Fruit fly (Drosophila melanogaster): ENCODE measurements around the gene Sarm.

Gene Sarm

dm6 chr3L:8063214-8064156 lies at the start of gene Sarm:
Gene Sarm, plus strand, starts transcription at chr3L:8063874.
- TF ChIP-seq Myc (optimal IDR thresholded peaks at IDR 0.05) (no peak), psq (optimal IDR thresholded peaks at IDR 0.05) (no peak), ttk (optimal IDR thresholded peaks at IDR 0.05) (no peak), Sin3A (optimal IDR thresholded peaks at IDR 0.05) (no peak), insv (optimal IDR thresholded peaks at IDR 0.05) (no peak), h (optimal IDR thresholded peaks at IDR 0.05) (no peak)

dm6 chr3L:8018665-8019070 lies 45.0 kb upstream of the Sarm start:
- TF ChIP-seq insv (optimal IDR thresholded peaks at IDR 0.05) (no peak), Myc (optimal IDR thresholded peaks at IDR 0.05) (no peak), ttk (optimal IDR thresholded peaks at IDR 0.05) (no peak), psq (optimal IDR thresholded peaks at IDR 0.05) (no peak), Sin3A (optimal IDR thresholded peaks at IDR 0.05) (no peak)

- TF ChIP-seq Myc (optimal IDR thresholded peaks at IDR 0.05) (no peak), Sin3A (optimal IDR thresholded peaks at IDR 0.05) (no peak), h (optimal IDR thresholded peaks at IDR 0.05) (no peak), psq (optimal IDR thresholded peaks at IDR 0.05) (no peak), ttk (optimal IDR thresholded peaks at IDR 0.05) (no peak), insv (optimal IDR thresholded peaks at IDR 0.05) (no peak)
Measured at dm6 chr3L:8024278-8025140, 39.2 kb upstream of the Sarm start.

- TF ChIP-seq psq (optimal IDR thresholded peaks at IDR 0.05) (no peak), Myc (optimal IDR thresholded peaks at IDR 0.05) (no peak), h (optimal IDR thresholded peaks at IDR 0.05) (no peak), insv (optimal IDR thresholded peaks at IDR 0.05) (no peak), Sin3A (optimal IDR thresholded peaks at IDR 0.05) (no peak), ttk (optimal IDR thresholded peaks at IDR 0.05) (no peak)
Measured at dm6 chr3L:8027212-8027611, 36.5 kb upstream of the Sarm start.

- no peak for TF ChIP-seq Sin3A (optimal IDR thresholded peaks at IDR 0.05)
- TF ChIP-seq ttk (optimal IDR thresholded peaks at IDR 0.05): no peak
- no peak for TF ChIP-seq h (optimal IDR thresholded peaks at IDR 0.05)
- no peak for TF ChIP-seq Myc (optimal IDR thresholded peaks at IDR 0.05)
Measured at dm6 chr3L:8027666-8028314, 35.9 kb upstream of the Sarm start.

dm6 chr3L:8028493-8029193 lies 35.0 kb upstream of the Sarm start:
- no peak for TF ChIP-seq Myc (optimal IDR thresholded peaks at IDR 0.05)

- no peak for TF ChIP-seq h (optimal IDR thresholded peaks at IDR 0.05)
- no peak for TF ChIP-seq insv (optimal IDR thresholded peaks at IDR 0.05)
- no peak for TF ChIP-seq psq (optimal IDR thresholded peaks at IDR 0.05)
- TF ChIP-seq Sin3A (optimal IDR thresholded peaks at IDR 0.05): no peak
- TF ChIP-seq ttk (optimal IDR thresholded peaks at IDR 0.05): no peak
- no peak for TF ChIP-seq Myc (optimal IDR thresholded peaks at IDR 0.05)
Measured at dm6 chr3L:8029194-8029747, 34.4 kb upstream of the Sarm start.

dm6 chr3L:8031461-8031860 lies 32.2 kb upstream of the Sarm start:
- TF ChIP-seq Myc (optimal IDR thresholded peaks at IDR 0.05) (no peak), h (optimal IDR thresholded peaks at IDR 0.05) (no peak), ttk (optimal IDR thresholded peaks at IDR 0.05) (no peak), Sin3A (optimal IDR thresholded peaks at IDR 0.05) (no peak), insv (optimal IDR thresholded peaks at IDR 0.05) (no peak), psq (optimal IDR thresholded peaks at IDR 0.05) (no peak)

dm6 chr3L:8033088-8033487 lies 30.6 kb upstream of the Sarm start:
- TF ChIP-seq Sin3A (optimal IDR thresholded peaks at IDR 0.05) (no peak), Myc (optimal IDR thresholded peaks at IDR 0.05) (no peak), psq (optimal IDR thresholded peaks at IDR 0.05) (no peak), insv (optimal IDR thresholded peaks at IDR 0.05) (no peak), h (optimal IDR thresholded peaks at IDR 0.05) (no peak), ttk (optimal IDR thresholded peaks at IDR 0.05) (no peak)

- TF ChIP-seq Sin3A (optimal IDR thresholded peaks at IDR 0.05) (no peak), psq (optimal IDR thresholded peaks at IDR 0.05) (no peak), h (optimal IDR thresholded peaks at IDR 0.05) (no peak), insv (optimal IDR thresholded peaks at IDR 0.05) (no peak), ttk (optimal IDR thresholded peaks at IDR 0.05) (no peak), Myc (optimal IDR thresholded peaks at IDR 0.05) (no peak)
Measured at dm6 chr3L:8033776-8034175, 29.9 kb upstream of the Sarm start.

- no peak for TF ChIP-seq insv (optimal IDR thresholded peaks at IDR 0.05)
- no peak for TF ChIP-seq Sin3A (optimal IDR thresholded peaks at IDR 0.05)
Measured at dm6 chr3L:8037693-8038092, 26.0 kb upstream of the Sarm start.
